Worm (Caenorhabditis elegans): ENCODE results near the gene srx-7.

- TF ChIP-seq eyg-1 (tag; optimal IDR thresholded peaks at IDR 0.05) (no peak), pha-4 (tag; optimal IDR thresholded peaks at IDR 0.05) (no peak), rnt-1 (tag; optimal IDR thresholded peaks at IDR 0.05) (no peak), hlh-13 (GFP tag; optimal IDR thresholded peaks at IDR 0.05) (no peak), tbx-7 (tag; optimal IDR thresholded peaks at IDR 0.05) (no peak), ceh-45 (GFP tag; IDR thresholded peaks at IDR 0.05) (no peak), odd-2 (tag; optimal IDR thresholded peaks at IDR 0.05) (no peak), fkh-10 (GFP tag; optimal IDR thresholded peaks at IDR 0.05) (no peak), ama-1 (optimal IDR thresholded peaks at IDR 0.05) (no peak), pros-1 (tag; optimal IDR thresholded peaks at IDR 0.05) (no peak), sdc-2 (tag; optimal IDR thresholded peaks at IDR 0.05) (no peak), syd-9 (tag; optimal IDR thresholded peaks at IDR 0.05) (no peak), K09A11.1 (tag; optimal IDR thresholded peaks at IDR 0.05; ENCODE audit: insufficient read depth) (no peak), sox-4 (tag; optimal IDR thresholded peaks at IDR 0.05) (no peak)
Measured at ce11 chrV:512420-512819, 47.6 kb upstream of the srx-7 start, which contains the start of gene srh-37.
